Worm (Caenorhabditis elegans) whole organism, late embryonic: ENCODE data around the gene T14B4.5.

Source experiments
- C38D4.7 ChIP-seq: fragments of 200-800 bp; sonication (Bioruptor generic); optimal IDR thresholded peaks from 2 replicates; lab custom pipeline; 2018; ENCODE audit warnings: mild to moderate bottlenecking, missing genetic modification characterization, moderate library complexity, missing compliant biosample characterization
- F13H6.1 ChIP-seq: sonication (generic microtip); optimal IDR thresholded peaks from 2 replicates; lab custom pipeline; 2016; ENCODE audit warnings: missing genetic modification characterization, missing compliant biosample characterization
- K02D7.2 ChIP-seq: sonication (generic microtip); optimal IDR thresholded peaks from 2 replicates; lab custom pipeline; 2017; ENCODE audit warnings: mild to moderate bottlenecking, missing genetic modification characterization, missing compliant biosample characterization
- T23F11.4 ChIP-seq: fragments of 200-800 bp; sonication (Bioruptor generic); optimal IDR thresholded peaks from 2 replicates; lab custom pipeline; 2018; ENCODE audit warnings: mild to moderate bottlenecking, missing genetic modification characterization, missing compliant biosample characterization
- ceh-18 ChIP-seq: sonication (generic microtip); optimal IDR thresholded peaks from 2 replicates; lab custom pipeline; 2016; ENCODE audit warnings: missing genetic modification characterization, missing compliant biosample characterization
- ceh-19 ChIP-seq: fragments of 200-800 bp; sonication (Bioruptor generic); optimal IDR thresholded peaks from 2 replicates; lab custom pipeline; 2018; ENCODE audit warnings: mild to moderate bottlenecking, missing genetic modification characterization, missing compliant biosample characterization
- ceh-22 ChIP-seq: sonication (generic microtip); optimal IDR thresholded peaks from 2 replicates; lab custom pipeline; 2017; ENCODE audit warnings: missing biosample characterization, missing genetic modification characterization
- ceh-24 ChIP-seq: sonication (generic microtip); optimal IDR thresholded peaks from 2 replicates; lab custom pipeline; 2016; ENCODE audit warnings: mild to moderate bottlenecking, missing genetic modification characterization, missing compliant biosample characterization
- ceh-31 ChIP-seq: sonication (generic microtip); optimal IDR thresholded peaks from 2 replicates; lab custom pipeline; 2016; ENCODE audit warnings: missing genetic modification characterization, missing compliant biosample characterization
- ceh-48 ChIP-seq: sonication (generic microtip); optimal IDR thresholded peaks from 2 replicates; lab custom pipeline; 2016; ENCODE audit warnings: missing genetic modification characterization, inconsistent platforms, missing compliant biosample characterization
- ceh-6 ChIP-seq: fragments of 200-800 bp; sonication (Bioruptor generic); optimal IDR thresholded peaks from 2 replicates; lab custom pipeline; 2018; ENCODE audit warnings: mild to moderate bottlenecking, missing genetic modification characterization, missing compliant biosample characterization
- ceh-9 ChIP-seq: sonication (generic microtip); optimal IDR thresholded peaks from 2 replicates; lab custom pipeline; 2016; ENCODE audit warnings: mild to moderate bottlenecking, missing genetic modification characterization, inconsistent platforms, missing compliant biosample characterization
- che-1 ChIP-seq: sonication (generic microtip); optimal IDR thresholded peaks from 2 replicates; lab custom pipeline; 2016; ENCODE audit warnings: mild to moderate bottlenecking, missing genetic modification characterization, missing compliant biosample characterization
- dmd-4 ChIP-seq: sonication (generic microtip); optimal IDR thresholded peaks from 2 replicates; lab custom pipeline; 2016; ENCODE audit warnings: borderline replicate concordance, missing genetic modification characterization, missing compliant biosample characterization
- dve-1 ChIP-seq: sonication (generic microtip); optimal IDR thresholded peaks from 2 replicates; lab custom pipeline; 2017; ENCODE audit warnings: antibody characterized with exemption, mild to moderate bottlenecking, missing genetic modification characterization, missing compliant biosample characterization
- elt-2 ChIP-seq: sonication (generic microtip); optimal IDR thresholded peaks from 2 replicates; lab custom pipeline; 2016; ENCODE audit warnings: missing genetic modification reagents, missing genetic modification characterization, missing compliant biosample characterization
- elt-4 ChIP-seq: sonication (generic microtip); optimal IDR thresholded peaks from 2 replicates; lab custom pipeline; 2016; ENCODE audit warnings: missing genetic modification characterization, missing compliant biosample characterization
- ets-4 ChIP-seq: sonication (generic microtip); optimal IDR thresholded peaks from 2 replicates; lab custom pipeline; 2016; ENCODE audit warnings: missing genetic modification characterization, missing compliant biosample characterization
- eyg-1 ChIP-seq: sonication (generic microtip); optimal IDR thresholded peaks from 2 replicates; lab custom pipeline; 2016; ENCODE audit warnings: missing genotype, missing genetic modification characterization, missing compliant biosample characterization
- fax-1 ChIP-seq: sonication (generic microtip); optimal IDR thresholded peaks from 2 replicates; lab custom pipeline; 2016; ENCODE audit warnings: missing genotype, missing genetic modification characterization, missing compliant biosample characterization
- fkh-10 ChIP-seq: fragments of 150-350 bp; optimal IDR thresholded peaks from 2 replicates; lab custom pipeline; 2014; ENCODE audit warnings: missing biosample characterization, missing genetic modification reagents, missing genetic modification characterization
- fkh-6 ChIP-seq: sonication (generic microtip); optimal IDR thresholded peaks from 2 replicates; lab custom pipeline; 2016; ENCODE audit warnings: missing genetic modification characterization, missing compliant biosample characterization
- hlh-6 ChIP-seq: sonication (generic microtip); optimal IDR thresholded peaks from 2 replicates; lab custom pipeline; 2016; ENCODE audit warnings: missing genotype, missing genetic modification characterization, missing compliant biosample characterization
- hlh-8 ChIP-seq: sonication (generic microtip); optimal IDR thresholded peaks from 2 replicates; lab custom pipeline; 2016; ENCODE audit warnings: missing genotype, missing genetic modification characterization, missing compliant biosample characterization
- lin-11 ChIP-seq: fragments of 200-800 bp; sonication (Bioruptor generic); optimal IDR thresholded peaks from 2 replicates; lab custom pipeline; 2018; ENCODE audit warnings: mild to moderate bottlenecking, missing genetic modification characterization, missing compliant biosample characterization
- madf-2 ChIP-seq: sonication (generic microtip); optimal IDR thresholded peaks from 2 replicates; lab custom pipeline; 2017; ENCODE audit warnings: missing genetic modification characterization, missing compliant biosample characterization
- mec-3 ChIP-seq: sonication (generic microtip); optimal IDR thresholded peaks from 2 replicates; lab custom pipeline; 2016; ENCODE audit warnings: borderline replicate concordance, missing genetic modification characterization, missing compliant biosample characterization
- nfya-1 ChIP-seq: sonication (generic microtip); optimal IDR thresholded peaks from 2 replicates; lab custom pipeline; 2017; ENCODE audit warnings: missing genetic modification characterization, mild to moderate bottlenecking, missing compliant biosample characterization, antibody characterized with exemption, moderate library complexity
- nhr-232 ChIP-seq: sonication (generic microtip); optimal IDR thresholded peaks from 2 replicates; lab custom pipeline; 2016; ENCODE audit warnings: missing genetic modification characterization, missing compliant biosample characterization
- pag-3 ChIP-seq: sonication (generic microtip); optimal IDR thresholded peaks from 2 replicates; lab custom pipeline; 2016; ENCODE audit warnings: missing compliant biosample characterization, missing genetic modification characterization, borderline replicate concordance
- pax-1 ChIP-seq: fragments of 150-350 bp; optimal IDR thresholded peaks from 2 replicates; lab custom pipeline; 2014; ENCODE audit warnings: missing biosample characterization, missing genetic modification characterization
- pha-2 ChIP-seq: sonication (generic microtip); optimal IDR thresholded peaks from 2 replicates; lab custom pipeline; 2017; ENCODE audit warnings: mild to moderate bottlenecking, missing genetic modification characterization, missing compliant biosample characterization
- rnt-1 ChIP-seq: sonication (generic microtip); optimal IDR thresholded peaks from 2 replicates; lab custom pipeline; 2016; ENCODE audit warnings: missing genetic modification characterization, missing compliant biosample characterization
- sdc-2 ChIP-seq: sonication (generic microtip); optimal IDR thresholded peaks from 2 replicates; lab custom pipeline; 2016; ENCODE audit warnings: missing genotype, missing genetic modification characterization, missing compliant biosample characterization
- sox-2 ChIP-seq: fragments of 200-800 bp; sonication (Bioruptor generic); IDR thresholded peaks from 2 replicates; pipeline ENCODE4 v1.3.6; 2022; ENCODE audit warnings: missing genetic modification reagents, missing genetic modification characterization, missing compliant biosample characterization
- sox-4 ChIP-seq: sonication (generic microtip); optimal IDR thresholded peaks from 2 replicates; lab custom pipeline; 2017; ENCODE audit warnings: mild to moderate bottlenecking, missing genetic modification characterization, inconsistent platforms, missing compliant biosample characterization
- tbx-2 ChIP-seq: sonication (generic microtip); optimal IDR thresholded peaks from 2 replicates; lab custom pipeline; 2016; ENCODE audit warnings: missing genetic modification characterization, missing compliant biosample characterization
- ttx-3 ChIP-seq: sonication (generic microtip); optimal IDR thresholded peaks from 2 replicates; lab custom pipeline; 2016; ENCODE audit warnings: missing genetic modification reagents, missing genetic modification characterization, missing compliant biosample characterization
- unc-3 ChIP-seq, 2 experiments: fragments of 200-800 bp in 1 of 2; sonication (Bioruptor generic) in 1 of 2; sonication (generic microtip) in 1 of 2; conservative IDR thresholded peaks in 1 of 2; optimal IDR thresholded peaks in 1 of 2; 2 replicates each; pipeline versions ENCODE4 v1.3.6 to Lab custom; 2016 to 2022; ENCODE audit warnings: missing compliant biosample characterization in 2 of 2, missing genetic modification characterization in 2 of 2, missing genetic modification reagents in 1 of 2
- unc-42 ChIP-seq: sonication (generic microtip); optimal IDR thresholded peaks from 2 replicates; lab custom pipeline; 2016; ENCODE audit warnings: missing genotype, missing genetic modification characterization, missing compliant biosample characterization
- unc-55 ChIP-seq: sonication (generic microtip); optimal IDR thresholded peaks from 2 replicates; lab custom pipeline; 2017; ENCODE audit warnings: missing biosample characterization, missing genetic modification reagents, missing genetic modification characterization
- unc-86 ChIP-seq: sonication (generic microtip); optimal IDR thresholded peaks from 2 replicates; lab custom pipeline; 2016; ENCODE audit warnings: missing genetic modification characterization, missing compliant biosample characterization
- zip-5 ChIP-seq: sonication (generic microtip); optimal IDR thresholded peaks from 2 replicates; lab custom pipeline; 2016; ENCODE audit warnings: missing genetic modification characterization, missing compliant biosample characterization
- ztf-16 ChIP-seq: sonication (generic microtip); optimal IDR thresholded peaks from 2 replicates; lab custom pipeline; 2017; ENCODE audit warnings: missing genetic modification characterization, missing compliant biosample characterization

Gene T14B4.5

ce11 chrII:6734674-6735073 is 18.0 kb downstream of the T14B4.5 start, which contains the start of gene T14B4.3 (continued):
- TF ChIP-seq pax-1 (tag; lab: Kevin White, UChicago) (peak; percentile 6), ceh-31 (tag; lab: Kevin White, UChicago) (peak; percentile 95), ceh-19 (GFP tag; lab: Kevin White, UChicago) (no peak), pag-3 (tag; lab: Kevin White, UChicago) (no peak), hlh-6 (no peak), K02D7.2 (tag; lab: Kevin White, UChicago) (no peak), unc-3 (GFP tag; conservative IDR thresholded peaks at IDR 0.05; lab: Robert Waterston, UW) (no peak), unc-3 (tag; optimal IDR thresholded peaks at IDR 0.05; lab: Kevin White, UChicago) (no peak), ceh-22 (tag; lab: Kevin White, UChicago) (no peak), sox-4 (tag; lab: Kevin White, UChicago) (no peak), C38D4.7 (GFP tag; lab: Kevin White, UChicago) (no peak), hlh-8 (tag; lab: Kevin White, UChicago) (peak; percentile 75), sdc-2 (tag; lab: Kevin White, UChicago) (no peak), T23F11.4 (GFP tag; lab: Kevin White, UChicago) (no peak), elt-2 (tag; lab: Kevin White, UChicago) (peak; percentile 71), nhr-232 (tag; lab: Kevin White, UChicago) (no peak), dmd-4 (no peak), ceh-6 (GFP tag; lab: Kevin White, UChicago) (no peak), tbx-2 (tag; lab: Kevin White, UChicago) (peak; percentile 91), unc-55 (GFP tag; lab: Kevin White, UChicago) (no peak), fax-1 (tag; lab: Kevin White, UChicago) (peak; percentile 84), pha-2 (tag; lab: Kevin White, UChicago) (no peak), elt-4 (tag; lab: Kevin White, UChicago) (no peak), ets-4 (tag; lab: Kevin White, UChicago) (peak; percentile 76), sox-2 (no peak), ceh-9 (tag; lab: Kevin White, UChicago) (no peak), rnt-1 (tag; lab: Kevin White, UChicago) (peak; percentile 49), unc-42 (peak; percentile 44), dve-1 (tag; lab: Kevin White, UChicago) (no peak), ceh-18 (tag; lab: Kevin White, UChicago) (peak; percentile 44), ceh-24 (tag; lab: Kevin White, UChicago) (no peak), fkh-10 (GFP tag; lab: Kevin White, UChicago) (no peak), lin-11 (no peak), F13H6.1 (tag; lab: Kevin White, UChicago) (peak; percentile 67), nfya-1 (tag; lab: Kevin White, UChicago) (no peak), fkh-6 (tag; lab: Kevin White, UChicago) (peak; percentile 61)

- TF ChIP-seq hlh-8 (tag; lab: Kevin White, UChicago) = no peak
- no peak for TF ChIP-seq sox-2
- TF ChIP-seq fkh-10 (GFP tag; lab: Kevin White, UChicago) = no peak
Measured at ce11 chrII:6736066-6736465, 19.4 kb downstream of the T14B4.5 start, which contains the start of gene mrps-18.C. Gene mrps-18.C (plus strand): TSS chrII:6736203.

ce11 chrII:6736604-6737003 is 19.9 kb downstream of the T14B4.5 start, which contains the start of gene T14B4.1:
Gene T14B4.1 (plus strand): TSS chrII:6736904.
- no peak for TF ChIP-seq elt-2 (tag; lab: Kevin White, UChicago)
- no peak for TF ChIP-seq che-1 (tag; lab: Kevin White, UChicago)

ce11 chrII:6741428-6741827 is 24.8 kb downstream of the T14B4.5 start, which contains the start of gene exos-8:
Gene exos-8 (plus strand): TSS chrII:6741691.
- no peak for TF ChIP-seq pax-1 (tag; lab: Kevin White, UChicago)
- no peak for TF ChIP-seq mec-3 (tag; lab: Kevin White, UChicago)
- peak; percentile 30 for TF ChIP-seq ztf-16 (tag; lab: Kevin White, UChicago)
- TF ChIP-seq eyg-1 = no peak
- peak; percentile 91 for TF ChIP-seq fax-1 (tag; lab: Kevin White, UChicago)
- TF ChIP-seq hlh-6 = peak; percentile 39
- TF ChIP-seq ceh-48 (tag; lab: Kevin White, UChicago) = no peak
- peak; percentile 49 for TF ChIP-seq ttx-3 (tag; lab: Kevin White, UChicago)
- peak; percentile 91 for TF ChIP-seq zip-5
- no peak for TF ChIP-seq sdc-2 (tag; lab: Kevin White, UChicago)
- TF ChIP-seq unc-86 (tag; lab: Kevin White, UChicago) = peak; percentile 49
- TF ChIP-seq elt-4 (tag; lab: Kevin White, UChicago) = no peak
- peak; percentile 9 for TF ChIP-seq madf-2 (tag; lab: Kevin White, UChicago)
- no peak for TF ChIP-seq ceh-6 (GFP tag; lab: Kevin White, UChicago)
- peak; percentile 76 for TF ChIP-seq hlh-8 (tag; lab: Kevin White, UChicago)
- TF ChIP-seq tbx-2 (tag; lab: Kevin White, UChicago) = peak; percentile 96
- TF ChIP-seq F13H6.1 (tag; lab: Kevin White, UChicago) = peak; percentile 77
- TF ChIP-seq unc-42 = peak; percentile 85
- peak; percentile 97 for TF ChIP-seq ceh-31 (tag; lab: Kevin White, UChicago)
- TF ChIP-seq unc-3 (GFP tag; conservative IDR thresholded peaks at IDR 0.05; lab: Robert Waterston, UW) = no peak
- peak; percentile 64 for TF ChIP-seq unc-3 (tag; optimal IDR thresholded peaks at IDR 0.05; lab: Kevin White, UChicago)
